Fruit fly (Drosophila melanogaster): ENCODE data around the gene Fhos.

Gene Fhos

DNA sequence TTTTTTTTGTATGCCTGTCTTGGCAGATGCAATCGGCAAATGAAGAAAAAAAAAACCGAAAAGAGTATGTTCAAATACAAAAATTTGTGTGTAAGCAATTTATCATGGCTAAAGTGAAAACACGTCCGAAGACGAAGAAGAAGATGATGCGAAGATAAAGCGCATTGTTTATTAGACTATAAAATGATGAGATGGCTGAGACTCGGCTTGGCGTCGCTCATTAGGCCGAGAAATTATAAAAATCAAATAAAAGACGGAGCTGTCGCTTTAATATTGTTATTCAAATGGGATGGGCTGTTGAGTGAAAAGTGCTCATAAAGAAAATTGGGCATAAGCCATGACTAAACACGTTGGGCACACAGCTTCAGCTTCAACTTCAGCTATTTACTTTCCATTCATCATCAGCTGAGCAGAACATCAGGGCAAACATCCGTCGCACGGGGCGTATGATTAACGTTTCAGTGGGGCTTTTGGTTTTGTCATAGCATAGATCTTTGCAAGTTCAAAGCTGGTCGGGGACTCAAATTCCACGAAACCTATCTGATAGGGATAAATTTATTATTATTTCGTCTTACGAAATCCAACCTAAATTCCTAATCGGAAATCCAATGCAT, 17.3 kb downstream of the Fhos start (continued):
- peak; percentile 17; the same call in 1 of the 2 replicates for TF ChIP-seq Xrp1 (GFP tag; IDR thresholded peaks at IDR 0.05)
- peak; percentile 78 for TF ChIP-seq pros (GFP tag; optimal IDR thresholded peaks at IDR 0.05)
- TF ChIP-seq CG17359 (tag; optimal IDR thresholded peaks at IDR 0.05), result peak; percentile 5
- TF ChIP-seq Blimp-1 (GFP tag; optimal IDR thresholded peaks at IDR 0.05), result peak; percentile 28
- no peak for TF ChIP-seq Hr39 (optimal IDR thresholded peaks at IDR 0.05)
- TF ChIP-seq NC2β (GFP tag; optimal IDR thresholded peaks at IDR 0.05), result no peak
- TF ChIP-seq abd-A (tag; optimal IDR thresholded peaks at IDR 0.05), result peak; percentile 89
- TF ChIP-seq Asciz (GFP tag; optimal IDR thresholded peaks at IDR 0.05), result peak; percentile 8
- no peak for TF ChIP-seq CG3163 (GFP tag; optimal IDR thresholded peaks at IDR 0.05)
- peak; percentile 49 for TF ChIP-seq Med (GFP tag)
- TF ChIP-seq sens (GFP tag), result peak; percentile 75
- no peak for TF ChIP-seq CG8281 (tag; optimal IDR thresholded peaks at IDR 0.05)
- TF ChIP-seq CG18764 (GFP tag; optimal IDR thresholded peaks at IDR 0.05), result no peak
- peak; percentile 70 for TF ChIP-seq gsb-n (tag; optimal IDR thresholded peaks at IDR 0.05)
- no peak for TF ChIP-seq CG7963 (GFP tag; IDR thresholded peaks at IDR 0.05; ENCODE audit: partially characterized antibody)

- TF ChIP-seq CG7556 (GFP tag; optimal IDR thresholded peaks at IDR 0.05), result peak; percentile 75
- peak; percentile 76 for TF ChIP-seq Drgx (GFP tag; IDR thresholded peaks at IDR 0.05)
- TF ChIP-seq Six4 (GFP tag; optimal IDR thresholded peaks at IDR 0.05), result peak; percentile 39
- TF ChIP-seq Xbp1 (GFP tag; optimal IDR thresholded peaks at IDR 0.05), result peak; percentile 74
- peak; percentile 52 for TF ChIP-seq NC2β (GFP tag; optimal IDR thresholded peaks at IDR 0.05)
- TF ChIP-seq dati (GFP tag; IDR thresholded peaks at IDR 0.05), result no peak
- 0 out of 3 replicates have a peak, but pooled peaks have one; percentile 42 for TF ChIP-seq CG11456 (GFP tag; IDR thresholded peaks at IDR 0.05)
- peak; percentile 26 for TF ChIP-seq Fer2 (tag; optimal IDR thresholded peaks at IDR 0.05)
- no peak for TF ChIP-seq CG15514 (GFP tag; optimal IDR thresholded peaks at IDR 0.05)
- TF ChIP-seq sob (GFP tag; IDR thresholded peaks at IDR 0.05), result peak; percentile 50; the same call in 1 of the 2 replicates
- peak; percentile 57 for TF ChIP-seq run (tag; optimal IDR thresholded peaks at IDR 0.05)
- peak; percentile 66 for TF ChIP-seq CG12236 (GFP tag; optimal IDR thresholded peaks at IDR 0.05)
- no peak for TF ChIP-seq bigmax (GFP tag; optimal IDR thresholded peaks at IDR 0.05)
- peak; percentile 40 for TF ChIP-seq CG10431 (GFP tag; optimal IDR thresholded peaks at IDR 0.05)
- TF ChIP-seq org-1 (GFP tag; optimal IDR thresholded peaks at IDR 0.05), result peak; percentile 47
- peak; percentile 48 for TF ChIP-seq CG18764 (GFP tag; optimal IDR thresholded peaks at IDR 0.05)
- TF ChIP-seq bab2 (GFP tag; optimal IDR thresholded peaks at IDR 0.05), result peak; percentile 45
- TF ChIP-seq cas (GFP tag; IDR thresholded peaks at IDR 0.05), result no peak
- TF ChIP-seq tup (GFP tag; optimal IDR thresholded peaks at IDR 0.05), result peak; percentile 50
- TF ChIP-seq fd64A (GFP tag; optimal IDR thresholded peaks at IDR 0.05), result no peak
- TF ChIP-seq Dad (GFP tag; optimal IDR thresholded peaks at IDR 0.05), result peak; percentile 5
- peak; percentile 82; the same call in 2 of the 3 replicates for TF ChIP-seq so (GFP tag; IDR thresholded peaks at IDR 0.05)
- peak; percentile 61 for TF ChIP-seq twi (tag; optimal IDR thresholded peaks at IDR 0.05)
- peak; percentile 71 for TF ChIP-seq CG17385 (GFP tag; optimal IDR thresholded peaks at IDR 0.05)
- peak; percentile 76 for TF ChIP-seq CG17328 (GFP tag; IDR thresholded peaks at IDR 0.05)
- TF ChIP-seq Dll (GFP tag; IDR thresholded peaks at IDR 0.05; ENCODE audit: partially characterized antibody), result no peak
- no peak for TF ChIP-seq hbn (GFP tag; IDR thresholded peaks at IDR 0.05; ENCODE audit: partially characterized antibody)
- TF ChIP-seq sens (GFP tag), result peak; percentile 96
- 0 out of 2 replicates have a peak, but pooled peaks have one; percentile 17 for TF ChIP-seq klu (GFP tag; IDR thresholded peaks at IDR 0.05)
- no peak for TF ChIP-seq TFAM (GFP tag; optimal IDR thresholded peaks at IDR 0.05)
- no peak for TF ChIP-seq CG3281 (GFP tag; optimal IDR thresholded peaks at IDR 0.05)
- no peak for TF ChIP-seq ac (GFP tag; optimal IDR thresholded peaks at IDR 0.05)
- TF ChIP-seq Blimp-1 (GFP tag; optimal IDR thresholded peaks at IDR 0.05), result peak; percentile 82
- no peak for TF ChIP-seq CG33213 (GFP tag; optimal IDR thresholded peaks at IDR 0.05)
- TF ChIP-seq wdn (GFP tag; IDR thresholded peaks at IDR 0.05), result no peak
- peak; percentile 53; the same call in 2 of the 3 replicates for TF ChIP-seq Mrtf (GFP tag; IDR thresholded peaks at IDR 0.05)
- TF ChIP-seq emc (GFP tag; optimal IDR thresholded peaks at IDR 0.05), result no peak
Observed at dm6 chr3L:8772998-8773684, 19.7 kb downstream of the Fhos start.

All from whole organism, embryonic.